Fruit fly (Drosophila melanogaster): ENCODE measurements around the gene CG11964.
A peak's percentile ranks its signal among the peaks of the same experiment; 100 is the strongest.

CG11964 gene

DNA sequence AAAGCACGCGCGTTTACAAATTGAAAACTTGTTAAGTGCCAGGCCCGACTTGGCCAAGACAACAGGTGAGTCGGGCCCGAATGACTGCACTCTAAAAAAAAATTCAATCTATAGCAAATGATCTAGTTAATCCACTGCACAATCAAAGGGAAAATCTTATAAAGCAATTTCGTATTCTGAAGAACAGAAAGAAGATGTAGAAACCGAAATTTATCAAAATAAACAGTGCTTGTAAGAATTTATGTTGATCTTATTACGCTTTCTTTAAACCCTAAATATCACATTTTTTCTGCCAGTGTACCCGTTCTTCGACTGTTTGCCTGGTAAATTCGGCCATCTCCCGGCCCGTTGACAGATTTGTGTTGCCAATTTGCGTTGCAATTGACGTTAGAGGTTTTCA, 48.1 kb downstream of the CG11964 start (continued):
- no peak for TF ChIP-seq Fer2 (tag; optimal IDR thresholded peaks at IDR 0.05)
- TF ChIP-seq danr (GFP tag; IDR thresholded peaks at IDR 0.05): no peak
- peak; percentile 56 for TF ChIP-seq pb (GFP tag; optimal IDR thresholded peaks at IDR 0.05)
- TF ChIP-seq CG9609 (GFP tag; optimal IDR thresholded peaks at IDR 0.05): peak; percentile 65
- peak; percentile 77 for TF ChIP-seq CoRest (tag; optimal IDR thresholded peaks at IDR 0.05)
- TF ChIP-seq CG9876 (GFP tag; optimal IDR thresholded peaks at IDR 0.05): peak; percentile 53
- TF ChIP-seq CG1233 (GFP tag; optimal IDR thresholded peaks at IDR 0.05): peak; percentile 54
- 0 out of 2 replicates have a peak, but pooled peaks have one; percentile 10 for TF ChIP-seq sens-2 (GFP tag; IDR thresholded peaks at IDR 0.05)
- no peak for TF ChIP-seq Stat92E (GFP tag; optimal IDR thresholded peaks at IDR 0.05)
- TF ChIP-seq ato (GFP tag; IDR thresholded peaks at IDR 0.05; ENCODE audit: partially characterized antibody): no peak
- no peak for TF ChIP-seq Scr (GFP tag; IDR thresholded peaks at IDR 0.05; ENCODE audit: partially characterized antibody)
- no peak for TF ChIP-seq CG4404 (GFP tag; IDR thresholded peaks at IDR 0.05)
- no peak for TF ChIP-seq corto (GFP tag; optimal IDR thresholded peaks at IDR 0.05)
- TF ChIP-seq pho (GFP tag; optimal IDR thresholded peaks at IDR 0.05): peak; percentile 61
- TF ChIP-seq CG17912 (GFP tag; optimal IDR thresholded peaks at IDR 0.05): no peak
- no peak for TF ChIP-seq CG10565 (GFP tag; optimal IDR thresholded peaks at IDR 0.05)
- TF ChIP-seq CG7556 (GFP tag; optimal IDR thresholded peaks at IDR 0.05): peak; percentile 72
- TF ChIP-seq Neu2 (GFP tag; optimal IDR thresholded peaks at IDR 0.05; ENCODE audit: borderline replicate concordance): no peak
- TF ChIP-seq gcm (GFP tag; optimal IDR thresholded peaks at IDR 0.05): peak; percentile 56
- TF ChIP-seq abd-A (tag; optimal IDR thresholded peaks at IDR 0.05): no peak
- TF ChIP-seq CG18619 (GFP tag; optimal IDR thresholded peaks at IDR 0.05): peak; percentile 57
- TF ChIP-seq CG1529 (GFP tag; optimal IDR thresholded peaks at IDR 0.05): peak; percentile 43
- peak; percentile 72 for TF ChIP-seq Ada2b (GFP tag; IDR thresholded peaks at IDR 0.05)
- TF ChIP-seq amos (GFP tag; IDR thresholded peaks at IDR 0.05; ENCODE audit: partially characterized antibody): no peak
- peak in 1 of 3 experiments; percentile 59 for TF ChIP-seq lola (GFP tag; optimal IDR thresholded peaks at IDR 0.05)
- peak; percentile 7 for TF ChIP-seq mirr (GFP tag; optimal IDR thresholded peaks at IDR 0.05)
- TF ChIP-seq Ets65A (GFP tag): peak; percentile 97
- TF ChIP-seq CG8281 (tag; optimal IDR thresholded peaks at IDR 0.05): peak; percentile 39
- no peak for TF ChIP-seq Hey (tag; optimal IDR thresholded peaks at IDR 0.05)
- peak; percentile 77 for TF ChIP-seq dmrt99B (tag; optimal IDR thresholded peaks at IDR 0.05)
- TF ChIP-seq Mes4 (GFP tag; optimal IDR thresholded peaks at IDR 0.05): peak; percentile 55
- no peak for TF ChIP-seq Hr39 (optimal IDR thresholded peaks at IDR 0.05)
- no peak for TF ChIP-seq NFAT (GFP tag; IDR thresholded peaks at IDR 0.05)
- no peak for TF ChIP-seq CG16813 (GFP tag; IDR thresholded peaks at IDR 0.05; ENCODE audit: partially characterized antibody)
- TF ChIP-seq CG17385 (GFP tag; optimal IDR thresholded peaks at IDR 0.05): peak; percentile 77
- TF ChIP-seq nau (GFP tag; optimal IDR thresholded peaks at IDR 0.05): peak; percentile 9
- TF ChIP-seq CG10209 (GFP tag; optimal IDR thresholded peaks at IDR 0.05): peak; percentile 66
- TF ChIP-seq CG8290 (GFP tag; optimal IDR thresholded peaks at IDR 0.05): peak; percentile 24
- TF ChIP-seq CG8290 (tag; optimal IDR thresholded peaks at IDR 0.05): no peak
- no peak for TF ChIP-seq Oaz (GFP tag; IDR thresholded peaks at IDR 0.05)
- no peak for TF ChIP-seq CG3847 (GFP tag; IDR thresholded peaks at IDR 0.05)
- 0 out of 4 replicates have a peak, but pooled peaks have one; percentile 19 for TF ChIP-seq Gug (GFP tag; IDR thresholded peaks at IDR 0.05)
- peak; percentile 73 for TF ChIP-seq PHDP (tag; optimal IDR thresholded peaks at IDR 0.05)
- peak; percentile 68 for TF ChIP-seq CG2712 (tag; optimal IDR thresholded peaks at IDR 0.05)
- TF ChIP-seq CG15514 (GFP tag; optimal IDR thresholded peaks at IDR 0.05): peak; percentile 61
- no peak for TF ChIP-seq gfzf (GFP tag; optimal IDR thresholded peaks at IDR 0.05)
- TF ChIP-seq jigr1 (GFP tag; IDR thresholded peaks at IDR 0.05): no peak
- peak; percentile 50 for TF ChIP-seq chn (GFP tag; optimal IDR thresholded peaks at IDR 0.05)
- TF ChIP-seq tup (GFP tag; optimal IDR thresholded peaks at IDR 0.05): no peak
- TF ChIP-seq unpg (GFP tag; optimal IDR thresholded peaks at IDR 0.05): peak; percentile 79
- TF ChIP-seq p53 (GFP tag; optimal IDR thresholded peaks at IDR 0.05): peak; percentile 35

Measured in whole organism, embryonic.